Worm (Caenorhabditis elegans) whole organism, midembryonic: ENCODE data around the gene che-11.

Experiments
- ztf-23 ChIP-seq: fragments of 200-800 bp; sonication (Bioruptor generic); IDR thresholded peaks from 2 replicates; pipeline ENCODE4 v1.3.6; 2022; ENCODE audit warnings: missing genetic modification reagents, missing genetic modification characterization, missing compliant biosample characterization
- ztf-29 ChIP-seq: fragments of 200-800 bp; sonication (Bioruptor generic); IDR thresholded peaks from 2 replicates; pipeline ENCODE4 v1.3.6; 2022; ENCODE audit warnings: missing genetic modification reagents, missing genetic modification characterization, missing compliant biosample characterization

ce11 chrV:12137942-12138341 lies 12.6 kb downstream of the che-11 start:
- TF ChIP-seq ztf-29 (no peak), ztf-23 (GFP tag; lab: Robert Waterston, UW) (no peak)
